Fruit fly (Drosophila melanogaster): ENCODE data around the gene alpha-Est10.
A peak's percentile ranks its signal among the peaks of the same experiment; 100 is the strongest.

Gene alpha-Est10

dm6 chr3R:7500513-7500912 is 6.9 kb upstream of the alpha-Est10 start (continued):
- TF ChIP-seq CG14014 (GFP tag; IDR thresholded peaks at IDR 0.05) (peak; percentile 42; the same call in 1 of the 2 replicates), lilli (GFP tag; optimal IDR thresholded peaks at IDR 0.05) (peak; percentile 59), cwo (GFP tag; optimal IDR thresholded peaks at IDR 0.05) (peak; percentile 6), nom (GFP tag; optimal IDR thresholded peaks at IDR 0.05) (no peak), Fer3 (tag; optimal IDR thresholded peaks at IDR 0.05) (peak; percentile 9), Adf1 (GFP tag; IDR thresholded peaks at IDR 0.05) (peak; percentile 18; the same call in 1 of the 2 replicates), CG32532 (GFP tag; IDR thresholded peaks at IDR 0.05) (peak; percentile 57), al (GFP tag; IDR thresholded peaks at IDR 0.05) (peak; percentile 44; the same call in 1 of the 2 replicates), CG15269 (tag; optimal IDR thresholded peaks at IDR 0.05) (peak; percentile 27), CG11723 (GFP tag; optimal IDR thresholded peaks at IDR 0.05) (no peak), CG31224 (GFP tag; IDR thresholded peaks at IDR 0.05) (0 out of 2 replicates have a peak, but pooled peaks have one; percentile 11), ind (GFP tag; optimal IDR thresholded peaks at IDR 0.05) (peak; percentile 36), CG15514 (GFP tag; optimal IDR thresholded peaks at IDR 0.05) (peak; percentile 16), tx (GFP tag; optimal IDR thresholded peaks at IDR 0.05) (peak; percentile 15), Lhr (GFP tag; optimal IDR thresholded peaks at IDR 0.05) (no peak), dmrt99B (tag; optimal IDR thresholded peaks at IDR 0.05) (peak; percentile 15), CG32767 (GFP tag; IDR thresholded peaks at IDR 0.05) (0 out of 2 replicates have a peak, but pooled peaks have one; percentile 40), Ptx1 (GFP tag; IDR thresholded peaks at IDR 0.05) (peak; percentile 54), Hmr (GFP tag; optimal IDR thresholded peaks at IDR 0.05) (peak; percentile 37), CG7372 (GFP tag; IDR thresholded peaks at IDR 0.05) (peak; percentile 75), CG13424 (tag; optimal IDR thresholded peaks at IDR 0.05) (peak; percentile 14), CG11695 (GFP tag; IDR thresholded peaks at IDR 0.05) (0 out of 3 replicates have a peak, but pooled peaks have one; percentile 46), CG43689 (GFP tag; IDR thresholded peaks at IDR 0.05) (no peak), bcd (GFP tag; optimal IDR thresholded peaks at IDR 0.05) (peak; percentile 17), NfI (GFP tag; optimal IDR thresholded peaks at IDR 0.05) (peak; percentile 29), sob (GFP tag; IDR thresholded peaks at IDR 0.05) (peak; percentile 43; the same call in 1 of the 2 replicates), sens (GFP tag) (peak; percentile 82), fd102C (GFP tag; optimal IDR thresholded peaks at IDR 0.05) (no peak), Hr51 (GFP tag; optimal IDR thresholded peaks at IDR 0.05) (peak in 1 of 2 experiments; percentile 54), HLH3B (GFP tag; IDR thresholded peaks at IDR 0.05) (0 out of 2 replicates have a peak, but pooled peaks have one; percentile 23), usp (GFP tag; optimal IDR thresholded peaks at IDR 0.05) (no peak), grau (tag; optimal IDR thresholded peaks at IDR 0.05) (peak; percentile 44), Meics (GFP tag; optimal IDR thresholded peaks at IDR 0.05) (peak; percentile 36), H15 (GFP tag; IDR thresholded peaks at IDR 0.05) (peak; percentile 25; the same call in 1 of the 3 replicates), CG8290 (GFP tag; optimal IDR thresholded peaks at IDR 0.05) (no peak), CG8290 (tag; optimal IDR thresholded peaks at IDR 0.05) (peak in 1 of 2 experiments; percentile 6), CG9727 (GFP tag; optimal IDR thresholded peaks at IDR 0.05) (peak; percentile 10), nmo (GFP tag; optimal IDR thresholded peaks at IDR 0.05) (peak; percentile 16), CG13894 (tag; optimal IDR thresholded peaks at IDR 0.05) (peak; percentile 40), CG11504 (tag; optimal IDR thresholded peaks at IDR 0.05) (peak; percentile 50), Rfx (GFP tag; IDR thresholded peaks at IDR 0.05) (peak; percentile 59), CG18599 (GFP tag; optimal IDR thresholded peaks at IDR 0.05) (peak; percentile 24), sd (tag; optimal IDR thresholded peaks at IDR 0.05) (peak; percentile 82), Dip3 (GFP tag; optimal IDR thresholded peaks at IDR 0.05) (peak; percentile 43), CG7839 (tag; optimal IDR thresholded peaks at IDR 0.05) (peak; percentile 49), pan (optimal IDR thresholded peaks at IDR 0.05) (no peak), pan (GFP tag; optimal IDR thresholded peaks at IDR 0.05 in 1 of 2, IDR thresholded peaks at IDR 0.05 in 1 of 2) (peak in 1 of 2 experiments; percentile 32), slbo (GFP tag; IDR thresholded peaks at IDR 0.05) (peak; percentile 80), esg (GFP tag; conservative IDR thresholded peaks at IDR 0.05) (0 out of 2 replicates have a peak, but pooled peaks have one; percentile 20), CG10366 (GFP tag; IDR thresholded peaks at IDR 0.05) (peak; percentile 51)
